Worm (Caenorhabditis elegans) whole organism, L2 larva: ENCODE results near the gene ZK354.7.

ENCODE experiments used
- C34F6.9 ChIP-seq: fragments of 150-350 bp; optimal IDR thresholded peaks from 2 replicates; lab custom pipeline; 2014; ENCODE audit warnings: missing biosample characterization, missing genetic modification characterization
- F13H6.1 ChIP-seq: sonication (generic microtip); optimal IDR thresholded peaks from 2 replicates; lab custom pipeline; 2016; ENCODE audit warnings: missing genetic modification characterization, missing compliant biosample characterization
- R02D3.7 ChIP-seq: fragments of 150-350 bp; optimal IDR thresholded peaks from 2 replicates; lab custom pipeline; 2014; ENCODE audit warnings: missing biosample characterization, missing genetic modification characterization
- Y55F3AM.14 ChIP-seq: fragments of 200-800 bp; sonication (Bioruptor generic); optimal IDR thresholded peaks from 2 replicates; lab custom pipeline; 2018; ENCODE audit warnings: mild to moderate bottlenecking, missing genetic modification characterization, missing compliant biosample characterization
- ZK546.5 ChIP-seq: sonication (generic microtip); optimal IDR thresholded peaks from 2 replicates; lab custom pipeline; 2017; ENCODE audit warnings: missing biosample characterization, missing genetic modification characterization
- alr-1 ChIP-seq: fragments of 150-350 bp; optimal IDR thresholded peaks from 2 replicates; lab custom pipeline; 2014; ENCODE audit warnings: missing biosample characterization, missing genetic modification characterization
- aly-2 ChIP-seq: fragments of 150-350 bp; optimal IDR thresholded peaks from 2 replicates; lab custom pipeline; 2014; ENCODE audit warnings: missing biosample characterization, missing genetic modification characterization
- ama-1 ChIP-seq: fragments of 150-350 bp; optimal IDR thresholded peaks from 2 replicates; lab custom pipeline; 2018; ENCODE audit warnings: inconsistent platforms
- blmp-1 ChIP-seq: sonication (generic microtip); optimal IDR thresholded peaks from 2 replicates; lab custom pipeline; 2017; ENCODE audit warnings: missing genetic modification characterization, mild to moderate bottlenecking, missing compliant biosample characterization, antibody characterized with exemption, moderate library complexity; ENCODE audit not compliant: insufficient read depth
- ceh-16 ChIP-seq: fragments of 150-350 bp; optimal IDR thresholded peaks from 2 replicates; lab custom pipeline; 2014; ENCODE audit warnings: missing biosample characterization, missing genetic modification characterization
- ceh-82 ChIP-seq: fragments of 150-350 bp; optimal IDR thresholded peaks from 2 replicates; lab custom pipeline; 2014; ENCODE audit warnings: missing biosample characterization, missing genetic modification characterization
- crh-2 ChIP-seq: sonication (generic microtip); optimal IDR thresholded peaks from 2 replicates; lab custom pipeline; 2017; ENCODE audit warnings: missing biosample characterization, missing genetic modification characterization
- dmd-4 ChIP-seq: sonication (generic microtip); optimal IDR thresholded peaks from 2 replicates; lab custom pipeline; 2017; ENCODE audit warnings: missing biosample characterization, missing genetic modification characterization
- egl-27 ChIP-seq: sonication (generic microtip); optimal IDR thresholded peaks from 3 replicates; lab custom pipeline; 2017; ENCODE audit warnings: missing biosample characterization, missing genetic modification reagents, missing genetic modification characterization
- elt-1 ChIP-seq: fragments of 150-350 bp; optimal IDR thresholded peaks from 2 replicates; lab custom pipeline; 2014; ENCODE audit warnings: missing biosample characterization, missing genetic modification characterization
- elt-3 ChIP-seq: sonication (generic microtip); optimal IDR thresholded peaks from 2 replicates; lab custom pipeline; 2017; ENCODE audit warnings: missing biosample characterization, missing genetic modification characterization
- fos-1 ChIP-seq: fragments of 150-350 bp; optimal IDR thresholded peaks from 2 replicates; lab custom pipeline; 2014; ENCODE audit warnings: missing biosample characterization, missing genetic modification characterization
- gmeb-1 ChIP-seq: fragments of 150-350 bp; optimal IDR thresholded peaks from 2 replicates; lab custom pipeline; 2014; ENCODE audit warnings: missing biosample characterization, missing genetic modification characterization
- lin-11 ChIP-seq: fragments of 150-350 bp; sonication (generic microtip); optimal IDR thresholded peaks from 2 replicates; lab custom pipeline; 2014; ENCODE audit warnings: missing biosample characterization, missing genetic modification characterization, inconsistent platforms, mixed read lengths
- lin-13 ChIP-seq: fragments of 150-350 bp; optimal IDR thresholded peaks from 2 replicates; lab custom pipeline; 2014; ENCODE audit warnings: missing biosample characterization, missing genetic modification reagents, missing genetic modification characterization
- lin-39 ChIP-seq: fragments of 150-350 bp; optimal IDR thresholded peaks from 2 replicates; lab custom pipeline; 2014; ENCODE audit warnings: missing biosample characterization, missing genetic modification reagents, missing genetic modification characterization
- lsy-2 ChIP-seq, 2 experiments: fragments of 150-350 bp in 1 of 2; sonication (generic microtip) in 1 of 2; optimal IDR thresholded peaks; 2 replicates each; lab custom pipeline; 2014 to 2017; ENCODE audit warnings: missing biosample characterization in 2 of 2, missing genetic modification characterization in 2 of 2
- mab-5 ChIP-seq: fragments of 150-350 bp; optimal IDR thresholded peaks from 2 replicates; lab custom pipeline; 2014; ENCODE audit warnings: missing biosample characterization, missing genetic modification characterization
- mbf-1 ChIP-seq: sonication (generic microtip); optimal IDR thresholded peaks from 2 replicates; lab custom pipeline; 2017; ENCODE audit warnings: missing biosample characterization, missing genetic modification characterization
- mdl-1 ChIP-seq, 2 experiments: fragments of 150-350 bp in 1 of 2; sonication (generic microtip) in 1 of 2; optimal IDR thresholded peaks; 2 replicates each; lab custom pipeline; 2017; ENCODE audit warnings: missing biosample characterization in 2 of 2, missing genetic modification characterization in 2 of 2
- nhr-10 ChIP-seq: sonication (generic microtip); optimal IDR thresholded peaks from 2 replicates; lab custom pipeline; 2017; ENCODE audit warnings: missing biosample characterization, missing genetic modification characterization
- nhr-11 ChIP-seq: fragments of 150-350 bp; optimal IDR thresholded peaks from 2 replicates; lab custom pipeline; 2014; ENCODE audit warnings: missing biosample characterization, missing genetic modification characterization
- nhr-12 ChIP-seq: fragments of 150-350 bp; optimal IDR thresholded peaks from 2 replicates; lab custom pipeline; 2014; ENCODE audit warnings: missing biosample characterization, missing genetic modification characterization
- nhr-129 ChIP-seq: fragments of 150-350 bp; optimal IDR thresholded peaks from 2 replicates; lab custom pipeline; 2014; ENCODE audit warnings: missing biosample characterization, missing genetic modification characterization
- nhr-21 ChIP-seq: fragments of 150-350 bp; optimal IDR thresholded peaks from 2 replicates; lab custom pipeline; 2014; ENCODE audit warnings: missing biosample characterization, missing genetic modification characterization
- nhr-23 ChIP-seq: fragments of 150-350 bp; optimal IDR thresholded peaks from 2 replicates; lab custom pipeline; 2014; ENCODE audit warnings: missing biosample characterization, missing genetic modification reagents, missing genetic modification characterization
- nhr-237 ChIP-seq: fragments of 150-350 bp; optimal IDR thresholded peaks from 2 replicates; lab custom pipeline; 2014; ENCODE audit warnings: missing biosample characterization, missing genetic modification characterization
- nhr-25 ChIP-seq: fragments of 150-350 bp; sonication (generic microtip); optimal IDR thresholded peaks from 3 replicates; lab custom pipeline; 2014; ENCODE audit warnings: missing biosample characterization, missing genetic modification characterization
- nhr-6 ChIP-seq: fragments of 150-350 bp; optimal IDR thresholded peaks from 2 replicates; lab custom pipeline; 2014; ENCODE audit warnings: missing biosample characterization, missing genetic modification characterization
- nhr-77 ChIP-seq: fragments of 150-350 bp; optimal IDR thresholded peaks from 2 replicates; lab custom pipeline; 2014; ENCODE audit warnings: missing biosample characterization, missing genetic modification characterization
- peb-1 ChIP-seq: fragments of 150-350 bp; optimal IDR thresholded peaks from 2 replicates; lab custom pipeline; 2014; ENCODE audit warnings: missing biosample characterization, missing genetic modification characterization
- sem-4 ChIP-seq: fragments of 150-350 bp; optimal IDR thresholded peaks from 2 replicates; lab custom pipeline; 2014; ENCODE audit warnings: missing biosample characterization, missing genetic modification reagents, missing genetic modification characterization
- skn-1 ChIP-seq: sonication (generic microtip); optimal IDR thresholded peaks from 2 replicates; lab custom pipeline; 2017; ENCODE audit warnings: missing biosample characterization, missing genetic modification characterization
- sma-3 ChIP-seq: sonication (generic microtip); optimal IDR thresholded peaks from 2 replicates; lab custom pipeline; 2016; ENCODE audit warnings: missing genetic modification reagents, missing genetic modification characterization, missing compliant biosample characterization
- sma-9 ChIP-seq, 2 experiments: fragments of 150-350 bp in 1 of 2; sonication (generic microtip) in 1 of 2; optimal IDR thresholded peaks; 2 replicates each; lab custom pipeline; 2014 to 2016; ENCODE audit warnings: missing genetic modification characterization in 2 of 2, mild to moderate bottlenecking in 1 of 2, missing biosample characterization in 1 of 2, missing compliant biosample characterization in 1 of 2, missing genetic modification reagents in 1 of 2, moderate library complexity in 1 of 2
- snpc-4 ChIP-seq: fragments of 150-350 bp; optimal IDR thresholded peaks from 2 replicates; lab custom pipeline; 2014; ENCODE audit warnings: missing biosample characterization, missing genetic modification characterization
- unc-39 ChIP-seq: fragments of 150-350 bp; optimal IDR thresholded peaks from 2 replicates; lab custom pipeline; 2014; ENCODE audit warnings: missing biosample characterization, missing genetic modification characterization
- unc-55 ChIP-seq: fragments of 150-350 bp; sonication (generic microtip); optimal IDR thresholded peaks from 3 replicates; lab custom pipeline; 2014; ENCODE audit warnings: missing biosample characterization, missing genetic modification reagents, missing genetic modification characterization
- unc-62 ChIP-seq: fragments of 150-350 bp; optimal IDR thresholded peaks from 2 replicates; lab custom pipeline; 2014; ENCODE audit warnings: missing biosample characterization, missing genetic modification reagents, missing genetic modification characterization
- zag-1 ChIP-seq: fragments of 150-350 bp; optimal IDR thresholded peaks from 2 replicates; lab custom pipeline; 2014; ENCODE audit warnings: missing biosample characterization, missing genetic modification characterization
- ztf-1 ChIP-seq: fragments of 200-800 bp; sonication (Bioruptor generic); conservative IDR thresholded peaks from 2 replicates; pipeline ENCODE4 v1.3.6; 2022; ENCODE audit warnings: missing genetic modification characterization, missing compliant biosample characterization
- ztf-11 ChIP-seq: sonication (generic microtip); optimal IDR thresholded peaks from 2 replicates; lab custom pipeline; 2017; ENCODE audit warnings: missing biosample characterization, missing genetic modification characterization
- ztf-4 ChIP-seq: fragments of 150-350 bp; optimal IDR thresholded peaks from 2 replicates; lab custom pipeline; 2014; ENCODE audit warnings: missing biosample characterization, missing genetic modification characterization

ZK354.7 gene

DNA sequence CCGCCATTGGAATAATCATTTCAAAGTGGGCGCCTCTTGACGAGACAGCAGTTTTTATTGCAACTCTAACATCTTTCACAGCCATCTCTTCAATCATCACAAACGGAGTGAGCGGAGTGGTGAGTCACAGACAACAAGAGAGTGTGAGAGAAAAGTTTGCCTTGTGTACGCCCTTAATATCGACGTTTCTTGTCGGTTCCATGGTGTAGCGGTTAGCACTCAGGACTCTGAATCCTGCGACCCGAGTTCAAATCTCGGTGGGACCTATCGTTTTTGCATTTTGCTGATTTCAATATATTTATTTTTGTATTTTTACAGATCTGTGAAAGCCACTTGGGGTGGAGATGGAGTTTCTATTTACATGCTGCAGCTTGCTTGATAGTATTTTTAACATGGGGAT is 31.6 kb upstream of the ZK354.7 start:
- TF ChIP-seq zag-1 (tag; lab: Kevin White, UChicago) (no peak), ceh-82 (no peak), C34F6.9 (tag; lab: Kevin White, UChicago) (peak; percentile 48), lin-11 (tag; lab: Kevin White, UChicago) (no peak), nhr-25 (tag; lab: Kevin White, UChicago) (peak; percentile 26), nhr-21 (tag; lab: Kevin White, UChicago) (peak; percentile 11), ztf-1 (GFP tag; lab: Robert Waterston, UW) (no peak), sma-9 (GFP tag; optimal IDR thresholded peaks at IDR 0.05; lab: Kevin White, UChicago) (peak; percentile 58), sma-9 (tag; optimal IDR thresholded peaks at IDR 0.05; lab: Kevin White, UChicago) (no peak), lsy-2 (tag; optimal IDR thresholded peaks at IDR 0.05; lab: Kevin White, UChicago) (peak; percentile 39 to 61), mab-5 (tag; lab: Kevin White, UChicago) (peak; percentile 27), nhr-237 (tag; lab: Kevin White, UChicago) (no peak), mdl-1 (tag; optimal IDR thresholded peaks at IDR 0.05; lab: Kevin White, UChicago) (no peak), nhr-11 (tag; lab: Kevin White, UChicago) (no peak), ztf-11 (no peak), unc-62 (GFP tag; lab: Kevin White, UChicago) (no peak), nhr-10 (tag; lab: Kevin White, UChicago) (no peak), nhr-23 (tag; lab: Kevin White, UChicago) (no peak), fos-1 (tag; lab: Kevin White, UChicago) (peak; percentile 55), nhr-12 (no peak), aly-2 (tag; lab: Kevin White, UChicago) (no peak), dmd-4 (tag; lab: Kevin White, UChicago) (no peak), elt-3 (tag; lab: Kevin White, UChicago) (no peak), sem-4 (tag; lab: Kevin White, UChicago) (no peak), Y55F3AM.14 (peak; percentile 19), ama-1 (lab: Kevin White, UChicago) (no peak), sma-3 (GFP tag; lab: Kevin White, UChicago) (peak; percentile 38), F13H6.1 (tag; lab: Kevin White, UChicago) (peak; percentile 32), nhr-6 (tag; lab: Kevin White, UChicago) (no peak), ceh-16 (tag; lab: Kevin White, UChicago) (no peak), snpc-4 (tag; lab: Kevin White, UChicago) (no peak), ztf-4 (tag; lab: Kevin White, UChicago) (no peak), nhr-77 (tag; lab: Kevin White, UChicago) (no peak), lin-13 (GFP tag; lab: Kevin White, UChicago) (peak; percentile 44), crh-2 (tag; lab: Kevin White, UChicago) (peak; percentile 69), elt-1 (no peak), unc-39 (tag; lab: Kevin White, UChicago) (no peak), alr-1 (tag; lab: Kevin White, UChicago) (no peak), unc-55 (GFP tag; lab: Kevin White, UChicago) (peak; percentile 53), R02D3.7 (tag; lab: Kevin White, UChicago) (no peak), peb-1 (tag; lab: Kevin White, UChicago) (no peak), nhr-129 (tag; lab: Kevin White, UChicago) (no peak), egl-27 (no peak), mbf-1 (tag; lab: Kevin White, UChicago) (no peak), skn-1 (tag; lab: Kevin White, UChicago) (no peak), gmeb-1 (peak; percentile 37), lin-39 (tag; lab: Kevin White, UChicago) (no peak), ZK546.5 (no peak), blmp-1 (tag; lab: Kevin White, UChicago) (no peak)
